Worm (Caenorhabditis elegans) whole organism, L4 larva: ENCODE data around the gene nhr-172.

Experiments used
- F26F4.8 ChIP-seq: fragments of 200-800 bp; sonication (Bioruptor generic); conservative IDR thresholded peaks from 2 replicates; pipeline ENCODE4 v1.3.6; 2022; ENCODE audit warnings: missing genetic modification characterization, missing compliant biosample characterization
- F44E2.7 ChIP-seq: fragments of 200-800 bp; sonication (Bioruptor generic); IDR thresholded peaks from 2 replicates; pipeline ENCODE4 v2.1.2; 2022; ENCODE audit warnings: missing genetic modification characterization, missing compliant biosample characterization
- R02D3.7 ChIP-seq: fragments of 150-350 bp; sonication (generic microtip); optimal IDR thresholded peaks from 3 replicates; lab custom pipeline; 2014; ENCODE audit warnings: missing biosample characterization, missing genetic modification characterization
- T20F7.1 ChIP-seq: fragments of 200-800 bp; sonication (Bioruptor generic); optimal IDR thresholded peaks from 2 replicates; lab custom pipeline; 2018; ENCODE audit warnings: mild to moderate bottlenecking, missing genetic modification characterization, missing compliant biosample characterization
- Y48G9A.11 ChIP-seq: fragments of 200-800 bp; sonication (Bioruptor generic); IDR thresholded peaks from 2 replicates; pipeline ENCODE4 v1.3.6; 2022; ENCODE audit warnings: missing genetic modification reagents, missing genetic modification characterization, missing compliant biosample characterization
- Y5F2A.4 ChIP-seq: fragments of 200-800 bp; sonication (Bioruptor generic); optimal IDR thresholded peaks from 2 replicates; lab custom pipeline; 2018; ENCODE audit warnings: mild to moderate bottlenecking, missing genetic modification characterization, missing compliant biosample characterization
- Y75B8A.6 ChIP-seq: fragments of 200-800 bp; sonication (Bioruptor generic); IDR thresholded peaks from 2 replicates; pipeline ENCODE4 v1.3.6; 2022; ENCODE audit warnings: missing genetic modification reagents, missing genetic modification characterization, missing compliant biosample characterization
- ZK337.2 ChIP-seq: fragments of 200-800 bp; sonication (Bioruptor generic); IDR thresholded peaks from 2 replicates; pipeline ENCODE4 v1.3.6; 2022; ENCODE audit warnings: missing genetic modification reagents, missing genetic modification characterization, missing compliant biosample characterization
- aha-1 ChIP-seq: fragments of 150-350 bp; peaks from one replicate; lab custom pipeline; 2014; ENCODE audit warnings: missing biosample characterization, missing genetic modification characterization
- aly-2 ChIP-seq: sonication (generic microtip); optimal IDR thresholded peaks from 2 replicates; lab custom pipeline; 2018; ENCODE audit warnings: missing biosample characterization, missing genetic modification characterization
- ceh-20 ChIP-seq: fragments of 200-800 bp; sonication (Bioruptor generic); IDR thresholded peaks from 2 replicates; pipeline ENCODE4 v1.3.6; 2022; ENCODE audit warnings: missing genetic modification reagents, missing genetic modification characterization, missing compliant biosample characterization
- ctbp-1 ChIP-seq: fragments of 200-800 bp; sonication (Bioruptor generic); IDR thresholded peaks from 2 replicates; pipeline ENCODE4 v1.3.6; 2022; ENCODE audit warnings: missing genetic modification reagents, missing genetic modification characterization, missing compliant biosample characterization
- daf-8 ChIP-seq: fragments of 200-800 bp; sonication (Bioruptor generic); IDR thresholded peaks from 2 replicates; pipeline ENCODE4 v1.3.6; 2022; ENCODE audit warnings: missing genetic modification characterization, missing compliant biosample characterization
- dmd-6 ChIP-seq: fragments of 200-800 bp; sonication (Bioruptor generic); IDR thresholded peaks from 2 replicates; pipeline ENCODE4 v1.3.6; 2022; ENCODE audit warnings: missing genetic modification reagents, missing genetic modification characterization, missing compliant biosample characterization
- duxl-1 ChIP-seq: sonication (generic microtip); optimal IDR thresholded peaks from 2 replicates; lab custom pipeline; 2016; ENCODE audit warnings: mild to moderate bottlenecking, missing genetic modification characterization, moderate library complexity, missing compliant biosample characterization; ENCODE audit not compliant: poor library complexity
- dve-1 ChIP-seq: sonication (generic microtip); optimal IDR thresholded peaks from 2 replicates; lab custom pipeline; 2017; ENCODE audit warnings: antibody characterized with exemption, mild to moderate bottlenecking, missing genetic modification characterization, missing compliant biosample characterization; ENCODE audit not compliant: insufficient read depth
- egl-43 ChIP-seq: fragments of 200-800 bp; sonication (Bioruptor generic); IDR thresholded peaks from 2 replicates; pipeline ENCODE4 v1.3.6; 2022; ENCODE audit warnings: missing genetic modification reagents, missing genetic modification characterization, missing compliant biosample characterization
- gei-8 ChIP-seq: fragments of 200-800 bp; sonication (Bioruptor generic); optimal IDR thresholded peaks from 2 replicates; lab custom pipeline; 2018; ENCODE audit warnings: mild to moderate bottlenecking, missing genetic modification characterization, missing compliant biosample characterization
- hif-1 ChIP-seq, 2 experiments: sonication (generic microtip); optimal IDR thresholded peaks; 2 replicates each; lab custom pipeline; 2016 to 2017; ENCODE audit warnings: missing compliant biosample characterization in 2 of 2, missing genetic modification characterization in 2 of 2, missing genetic modification reagents in 2 of 2, missing genotype in 2 of 2, mild to moderate bottlenecking in 1 of 2
- hlh-11 ChIP-seq: fragments of 200-800 bp; sonication (Bioruptor generic); optimal IDR thresholded peaks from 2 replicates; lab custom pipeline; 2018; ENCODE audit warnings: mild to moderate bottlenecking, missing genetic modification characterization, missing compliant biosample characterization
- hlh-30 ChIP-seq: sonication (generic microtip); optimal IDR thresholded peaks from 2 replicates; lab custom pipeline; 2017; ENCODE audit warnings: antibody characterized with exemption, mild to moderate bottlenecking, missing genetic modification characterization, missing compliant biosample characterization; ENCODE audit not compliant: insufficient read depth
- lin-13 ChIP-seq: fragments of 150-350 bp; optimal IDR thresholded peaks from 2 replicates; lab custom pipeline; 2014; ENCODE audit warnings: missing biosample characterization, missing genetic modification reagents, missing genetic modification characterization
- lin-15B ChIP-seq: fragments of 150-350 bp; sonication (generic microtip); optimal IDR thresholded peaks from 3 replicates; lab custom pipeline; 2014; ENCODE audit warnings: missing biosample characterization, missing genetic modification characterization
- lin-29 ChIP-seq: fragments of 200-800 bp; sonication (Bioruptor generic); IDR thresholded peaks from 2 replicates; pipeline ENCODE4 v1.3.6; 2022; ENCODE audit warnings: missing genetic modification reagents, missing genetic modification characterization, missing compliant biosample characterization
- mes-2 ChIP-seq: sonication (generic microtip); optimal IDR thresholded peaks from 2 replicates; lab custom pipeline; 2016; ENCODE audit warnings: missing genotype, mild to moderate bottlenecking, missing genetic modification characterization, missing compliant biosample characterization; ENCODE audit not compliant: poor library complexity, severe bottlenecking
- mxl-3 ChIP-seq: fragments of 200-800 bp; sonication (Bioruptor generic); optimal IDR thresholded peaks from 2 replicates; lab custom pipeline; 2018; ENCODE audit warnings: mild to moderate bottlenecking, missing genetic modification characterization, missing compliant biosample characterization
- nhr-102 ChIP-seq: sonication (generic microtip); optimal IDR thresholded peaks from 2 replicates; lab custom pipeline; 2016; ENCODE audit warnings: mild to moderate bottlenecking, missing genetic modification characterization, moderate library complexity, missing compliant biosample characterization
- nhr-11 ChIP-seq: fragments of 150-350 bp; optimal IDR thresholded peaks from 2 replicates; lab custom pipeline; 2014; ENCODE audit warnings: missing biosample characterization, missing genetic modification characterization
- nhr-111 ChIP-seq: fragments of 200-800 bp; sonication (Bioruptor generic); optimal IDR thresholded peaks from 2 replicates; lab custom pipeline; 2018; ENCODE audit warnings: mild to moderate bottlenecking, missing genetic modification characterization, missing compliant biosample characterization
- nhr-237 ChIP-seq: sonication (generic microtip); optimal IDR thresholded peaks from 2 replicates; lab custom pipeline; 2017; ENCODE audit warnings: missing biosample characterization, missing genetic modification characterization
- nhr-28 ChIP-seq: fragments of 150-350 bp; optimal IDR thresholded peaks from 2 replicates; lab custom pipeline; 2014; ENCODE audit warnings: missing biosample characterization, missing genetic modification characterization
- nhr-6 ChIP-seq: fragments of 150-350 bp; optimal IDR thresholded peaks from 2 replicates; lab custom pipeline; 2014; ENCODE audit warnings: missing biosample characterization, missing genetic modification characterization
- pqm-1 ChIP-seq: sonication (generic microtip); optimal IDR thresholded peaks from 2 replicates; lab custom pipeline; 2017; ENCODE audit warnings: missing biosample characterization, missing genetic modification characterization
- set-16 ChIP-seq: fragments of 200-800 bp; sonication (Bioruptor generic); IDR thresholded peaks from 2 replicates; pipeline ENCODE4 v1.3.6; 2022; ENCODE audit warnings: missing genetic modification reagents, missing genetic modification characterization, missing compliant biosample characterization
- spr-3 ChIP-seq: fragments of 200-800 bp; sonication (Bioruptor generic); optimal IDR thresholded peaks from 2 replicates; lab custom pipeline; 2018; ENCODE audit warnings: mild to moderate bottlenecking, missing genetic modification characterization, missing compliant biosample characterization
- unc-130 ChIP-seq: sonication (generic microtip); optimal IDR thresholded peaks from 2 replicates; lab custom pipeline; 2016; ENCODE audit warnings: missing genetic modification reagents, missing genetic modification characterization, missing compliant biosample characterization
- unc-39 ChIP-seq: sonication (generic microtip); optimal IDR thresholded peaks from 2 replicates; lab custom pipeline; 2017; ENCODE audit warnings: missing biosample characterization, missing genetic modification characterization
- vab-7 ChIP-seq: fragments of 200-800 bp; sonication (Bioruptor generic); IDR thresholded peaks from 2 replicates; pipeline ENCODE4 v1.3.6; 2022; ENCODE audit warnings: missing genetic modification reagents, missing genetic modification characterization, missing compliant biosample characterization
- ztf-7 ChIP-seq: fragments of 150-350 bp; optimal IDR thresholded peaks from 2 replicates; lab custom pipeline; 2014; ENCODE audit warnings: missing biosample characterization, missing genetic modification characterization

Gene nhr-172

DNA sequence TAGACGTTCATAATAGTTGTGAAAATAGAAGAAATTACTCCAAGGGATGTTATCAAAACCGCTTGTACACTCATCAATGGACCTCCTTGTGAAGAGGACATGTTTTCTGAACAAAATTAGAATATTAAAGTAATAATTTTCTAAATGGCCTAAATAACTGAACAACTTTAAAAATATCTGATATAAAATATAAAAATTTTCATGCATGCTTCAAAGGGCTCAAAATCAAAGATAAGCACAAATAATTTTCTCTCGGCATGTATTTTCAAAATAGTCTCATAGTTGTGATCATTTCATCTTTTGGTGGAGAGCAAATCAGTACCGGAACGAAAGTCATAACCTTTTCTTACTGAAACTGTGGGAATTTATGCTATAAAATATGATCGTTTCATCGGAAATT, 23.8 kb upstream of the nhr-172 start, which contains the start of gene srbc-8:
Gene srbc-8 (minus strand): TSS at position 101 of the 400 bp plus-strand sequence.
- no peak for TF ChIP-seq vab-7 (GFP tag; lab: Robert Waterston, UW)
- no peak for TF ChIP-seq aly-2 (tag; lab: Kevin White, UChicago)
- no peak for TF ChIP-seq nhr-102 (tag; lab: Kevin White, UChicago)
- TF ChIP-seq duxl-1: no peak
- TF ChIP-seq aha-1: no peak
- no peak for TF ChIP-seq set-16 (GFP tag; lab: Robert Waterston, UW)
- no peak for TF ChIP-seq ctbp-1 (GFP tag; lab: Robert Waterston, UW)
- no peak for TF ChIP-seq ztf-7 (tag; lab: Kevin White, UChicago)
- no peak for TF ChIP-seq nhr-237 (tag; lab: Kevin White, UChicago)
- TF ChIP-seq lin-15B (tag; lab: Kevin White, UChicago): no peak
- no peak for TF ChIP-seq nhr-11
- TF ChIP-seq dmd-6 (GFP tag; lab: Robert Waterston, UW): no peak
- TF ChIP-seq unc-39: no peak
- TF ChIP-seq ZK337.2 (GFP tag; lab: Robert Waterston, UW): no peak
- no peak for TF ChIP-seq nhr-28 (tag; lab: Kevin White, UChicago)
- no peak for TF ChIP-seq F44E2.7
- TF ChIP-seq lin-29 (GFP tag; lab: Robert Waterston, UW): no peak
- no peak for TF ChIP-seq Y48G9A.11 (GFP tag; lab: Robert Waterston, UW)
- TF ChIP-seq, all 104 proteins: peak for 0

DNA sequence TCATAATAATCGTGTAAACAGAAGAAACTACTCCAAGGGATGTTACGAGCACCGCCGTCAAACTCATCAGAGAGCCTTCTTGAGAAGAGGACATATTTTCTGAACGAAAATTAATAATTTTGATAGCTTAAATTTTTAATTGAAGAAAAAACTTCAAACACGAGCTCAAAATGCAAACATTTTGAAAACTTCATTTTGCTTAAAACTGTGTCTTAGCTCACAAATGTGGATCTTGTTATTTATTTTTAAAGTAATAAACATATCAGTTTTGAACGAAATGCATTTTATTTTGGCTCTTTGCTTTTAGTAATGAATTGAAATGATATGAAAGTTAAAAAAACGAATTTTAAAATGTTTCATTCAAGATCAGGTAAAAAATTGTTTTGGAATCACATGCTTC, 21.3 kb upstream of the nhr-172 start, which contains the start of gene srbc-7:
Gene srbc-7 (minus strand): TSS at position 101 of the 400 bp plus-strand sequence.
- TF ChIP-seq R02D3.7 (tag; lab: Kevin White, UChicago) (no peak), hif-1 (tag; optimal IDR thresholded peaks at IDR 0.05; lab: Kevin White, UChicago) (no peak), lin-15B (tag; lab: Kevin White, UChicago) (no peak), daf-8 (GFP tag; lab: Robert Waterston, UW) (no peak), ceh-20 (GFP tag; lab: Robert Waterston, UW) (no peak), dve-1 (tag; lab: Kevin White, UChicago) (no peak), lin-13 (GFP tag; lab: Kevin White, UChicago) (no peak), duxl-1 (no peak), T20F7.1 (no peak), nhr-237 (tag; lab: Kevin White, UChicago) (no peak), nhr-6 (tag; lab: Kevin White, UChicago) (no peak), egl-43 (no peak), mes-2 (tag; lab: Kevin White, UChicago) (no peak)
- TF ChIP-seq, all 104 proteins: peak for 0

DNA sequence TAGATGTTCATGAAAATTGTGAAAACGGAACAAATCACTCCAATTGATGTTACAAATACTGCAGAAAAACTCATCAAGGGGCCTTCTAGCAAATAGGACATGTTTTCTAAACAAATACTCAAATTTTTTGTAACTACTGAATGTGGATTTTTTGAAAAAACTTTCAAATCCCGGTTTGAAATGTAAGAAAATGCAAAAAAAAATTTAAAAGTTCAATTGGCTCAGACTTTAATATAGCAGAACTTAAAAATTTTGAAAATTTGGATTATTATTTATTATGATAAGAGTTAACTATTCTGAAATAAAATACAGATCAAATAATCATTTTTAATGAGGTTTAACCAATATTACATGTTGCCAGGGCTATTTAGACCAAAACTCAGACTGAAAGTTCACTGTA, 18.5 kb upstream of the nhr-172 start, which contains the start of gene srbc-9:
Gene srbc-9 (minus strand): TSS at position 101 of the 400 bp plus-strand sequence.
- TF ChIP-seq unc-130 (GFP tag; lab: Kevin White, UChicago) (no peak), lin-13 (GFP tag; lab: Kevin White, UChicago) (no peak), nhr-111 (no peak), Y5F2A.4 (no peak), daf-8 (GFP tag; lab: Robert Waterston, UW) (no peak), spr-3 (GFP tag; lab: Kevin White, UChicago) (no peak), hlh-11 (tag; lab: Kevin White, UChicago) (no peak)

DNA sequence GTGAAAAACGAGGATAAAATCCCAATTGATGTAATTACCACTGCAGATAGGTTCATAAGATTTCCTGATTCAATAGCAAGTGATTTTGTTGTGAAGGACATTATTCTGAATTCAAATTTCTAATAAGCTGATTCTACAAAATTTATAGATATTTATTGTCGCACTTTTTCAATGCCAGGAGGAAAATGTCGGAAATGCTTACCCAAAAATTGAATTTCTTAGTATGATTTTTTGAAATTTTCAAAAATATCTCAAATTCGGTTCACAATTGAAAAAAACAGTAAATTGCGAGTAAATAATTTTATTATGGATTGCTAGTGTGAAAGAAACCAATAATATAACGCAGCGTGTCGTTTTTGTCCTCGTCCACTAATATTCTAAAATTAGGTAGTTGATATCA, 15.9 kb upstream of the nhr-172 start, which contains the start of gene srbc-10:
Gene srbc-10 (minus strand): TSS at position 101 of the 400 bp plus-strand sequence.
- no peak for TF ChIP-seq pqm-1 (tag; lab: Kevin White, UChicago)

DNA sequence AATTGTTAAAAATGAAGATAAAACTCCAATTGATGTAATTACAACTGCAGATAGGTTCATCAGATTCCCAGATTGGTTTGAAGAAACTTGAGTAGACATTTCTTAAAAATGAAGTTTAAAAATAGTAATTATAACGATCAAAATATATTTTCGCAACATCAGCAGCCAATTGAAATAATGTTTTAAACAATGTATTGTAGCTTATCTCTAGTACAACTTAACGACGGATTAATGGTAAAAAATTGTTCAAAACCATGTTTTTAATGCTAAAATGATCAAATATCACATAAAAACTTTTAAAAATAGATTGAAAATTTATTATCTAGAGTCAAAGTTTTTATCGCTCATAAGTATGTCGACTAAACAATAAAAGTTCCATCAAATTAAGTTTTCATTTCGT, 13.6 kb upstream of the nhr-172 start, which contains the start of gene srbc-11:
Gene srbc-11 (minus strand): TSS at position 101 of the 400 bp plus-strand sequence.
- TF ChIP-seq spr-3 (GFP tag; lab: Kevin White, UChicago) (no peak), Y75B8A.6 (GFP tag; lab: Robert Waterston, UW) (no peak), gei-8 (GFP tag; lab: Kevin White, UChicago) (no peak), hlh-30 (tag; lab: Kevin White, UChicago) (no peak), F26F4.8 (no peak), mxl-3 (no peak)
